Fruit fly (Drosophila melanogaster): ENCODE data around the gene ND-23.

dm6 chr3R:15859896-15860295, 23.0 kb upstream of the ND-23 start, which contains the start of gene CG9632:
- TF ChIP-seq cnc (optimal IDR thresholded peaks at IDR 0.05) (no peak), CG12768 (GFP tag; optimal IDR thresholded peaks at IDR 0.05) (no peak), CG1620 (GFP tag; optimal IDR thresholded peaks at IDR 0.05) (no peak), CG5204 (GFP tag; optimal IDR thresholded peaks at IDR 0.05) (no peak), cic (GFP tag; optimal IDR thresholded peaks at IDR 0.05) (no peak), ovo (GFP tag; optimal IDR thresholded peaks at IDR 0.05) (no peak), CG33017 (tag; optimal IDR thresholded peaks at IDR 0.05) (no peak), tj (GFP tag; optimal IDR thresholded peaks at IDR 0.05) (no peak)

Data from whole organism, adult.